Fruit fly (Drosophila melanogaster) whole organism, prepupa: ENCODE measurements around the gene CG31869.

ENCODE experiments used
- Blimp-1 ChIP-seq: fragments of 200-800 bp; sonication (Bioruptor generic); optimal IDR thresholded peaks from 3 replicates; lab custom pipeline; 2017; ENCODE audit warnings: missing biosample characterization, missing genetic modification characterization, mild to moderate bottlenecking, moderate library complexity, missing genetic modification reagents
- CG10631 ChIP-seq: fragments of 200-800 bp; sonication (Bioruptor generic); optimal IDR thresholded peaks from 2 replicates; lab custom pipeline; 2016; ENCODE audit warnings: missing biosample characterization, missing genetic modification characterization
- CG10669 ChIP-seq: fragments of 200-800 bp; sonication (Bioruptor generic); optimal IDR thresholded peaks from 3 replicates; lab custom pipeline; 2018; ENCODE audit warnings: missing biosample characterization, mild to moderate bottlenecking, missing genetic modification characterization, moderate library complexity
- CG11294 ChIP-seq: fragments of 200-800 bp; sonication (Bioruptor generic); IDR thresholded peaks from 2 replicates; pipeline ENCODE4 v1.3.6; 2022; ENCODE audit warnings: missing biosample characterization, missing genetic modification characterization
- CG11762 ChIP-seq: fragments of 200-800 bp; sonication (Bioruptor generic); optimal IDR thresholded peaks from 3 replicates; lab custom pipeline; 2016; ENCODE audit warnings: missing biosample characterization, missing genetic modification characterization; ENCODE audit not compliant: insufficient read depth
- CG11902 ChIP-seq: fragments of 200-800 bp; sonication (Bioruptor generic); optimal IDR thresholded peaks from 3 replicates; lab custom pipeline; 2016; ENCODE audit warnings: missing biosample characterization, missing genetic modification characterization
- CG15336 ChIP-seq: fragments of 200-800 bp; sonication (Bioruptor generic); IDR thresholded peaks from 2 replicates; pipeline ENCODE4 v1.3.6; 2022; ENCODE audit warnings: missing biosample characterization, missing genetic modification characterization
- CG1621 ChIP-seq: fragments of 200-800 bp; sonication (Bioruptor generic); optimal IDR thresholded peaks from 3 replicates; lab custom pipeline; 2018; ENCODE audit warnings: missing biosample characterization, mild to moderate bottlenecking, missing genetic modification characterization
- CG16779 ChIP-seq: fragments of 200-800 bp; sonication (Bioruptor generic); optimal IDR thresholded peaks from 3 replicates; lab custom pipeline; 2017; ENCODE audit warnings: missing biosample characterization, mild to moderate bottlenecking, missing genetic modification characterization
- CG3032 ChIP-seq: fragments of 200-800 bp; optimal IDR thresholded peaks from 2 replicates; lab custom pipeline; 2019; ENCODE audit warnings: missing biosample characterization, mild to moderate bottlenecking, missing genetic modification characterization, moderate library complexity
- CG31627 ChIP-seq: fragments of 200-800 bp; sonication (Bioruptor generic); optimal IDR thresholded peaks from 3 replicates; lab custom pipeline; 2016; ENCODE audit warnings: missing biosample characterization, missing genetic modification characterization
- CG32006 ChIP-seq: fragments of 200-800 bp; sonication (Bioruptor generic); optimal IDR thresholded peaks from 3 replicates; lab custom pipeline; 2017; ENCODE audit warnings: missing biosample characterization, mild to moderate bottlenecking, missing genetic modification characterization
- CG34406 ChIP-seq: fragments of 200-800 bp; sonication (Bioruptor generic); optimal IDR thresholded peaks from 3 replicates; lab custom pipeline; 2016; ENCODE audit warnings: missing biosample characterization, missing genetic modification characterization
- CG3919 ChIP-seq: fragments of 200-800 bp; sonication (Bioruptor generic); optimal IDR thresholded peaks from 3 replicates; lab custom pipeline; 2016; ENCODE audit warnings: missing biosample characterization, missing genetic modification characterization
- CG4318 ChIP-seq: fragments of 200-800 bp; sonication (Bioruptor generic); optimal IDR thresholded peaks from 3 replicates; lab custom pipeline; 2017; ENCODE audit warnings: missing biosample characterization, mild to moderate bottlenecking, missing genetic modification characterization
- CG6276 ChIP-seq: fragments of 200-800 bp; sonication (Bioruptor generic); optimal IDR thresholded peaks from 2 replicates; lab custom pipeline; 2017; ENCODE audit warnings: missing biosample characterization, mild to moderate bottlenecking, missing genetic modification characterization
- CG6792 ChIP-seq: fragments of 200-800 bp; sonication (Bioruptor generic); optimal IDR thresholded peaks from 3 replicates; lab custom pipeline; 2016; ENCODE audit warnings: missing biosample characterization, missing genetic modification characterization
- CG6854 ChIP-seq: fragments of 200-800 bp; sonication (Bioruptor generic); optimal IDR thresholded peaks from 2 replicates; lab custom pipeline; 2017; ENCODE audit warnings: missing biosample characterization, mild to moderate bottlenecking, missing genetic modification characterization
- CG7368 ChIP-seq: fragments of 200-800 bp; sonication (Bioruptor generic); optimal IDR thresholded peaks from 3 replicates; lab custom pipeline; 2016; ENCODE audit warnings: missing biosample characterization, missing genetic modification characterization
- CG9139 ChIP-seq: fragments of 200-800 bp; sonication (Bioruptor generic); optimal IDR thresholded peaks from 3 replicates; lab custom pipeline; 2017; ENCODE audit warnings: missing biosample characterization, mild to moderate bottlenecking, missing genetic modification characterization
- Eip78C ChIP-seq: fragments of 200-800 bp; sonication (Bioruptor generic); peaks from one replicate; lab custom pipeline; 2016; ENCODE audit warnings: missing biosample characterization, missing genetic modification characterization
- Gug ChIP-seq: fragments of 200-800 bp; sonication (Bioruptor generic); IDR thresholded peaks from 2 replicates; pipeline ENCODE4 v1.3.6; 2022; ENCODE audit warnings: missing biosample characterization, missing genetic modification characterization
- Hr38 ChIP-seq: sonication (Bioruptor generic); optimal IDR thresholded peaks from 2 replicates; lab custom pipeline; 2016; ENCODE audit warnings: missing biosample characterization, missing genetic modification characterization
- Lpt ChIP-seq: fragments of 200-800 bp; sonication (Bioruptor generic); optimal IDR thresholded peaks from 3 replicates; lab custom pipeline; 2016; ENCODE audit warnings: missing biosample characterization, missing genetic modification characterization
- Met ChIP-seq: fragments of 200-800 bp; sonication (Bioruptor generic); optimal IDR thresholded peaks from 3 replicates; lab custom pipeline; 2016; ENCODE audit warnings: missing biosample characterization, missing genetic modification characterization
- OdsH ChIP-seq: fragments of 200-800 bp; sonication (Bioruptor generic); optimal IDR thresholded peaks from 3 replicates; lab custom pipeline; 2016; ENCODE audit warnings: missing biosample characterization, missing genetic modification characterization
- Smox ChIP-seq: fragments of 200-800 bp; sonication (Bioruptor generic); optimal IDR thresholded peaks from 3 replicates; lab custom pipeline; 2016; ENCODE audit warnings: missing biosample characterization, missing genetic modification characterization
- Sox15 ChIP-seq: fragments of 200-800 bp; sonication (Bioruptor generic); optimal IDR thresholded peaks from 3 replicates; lab custom pipeline; 2016; ENCODE audit warnings: missing biosample characterization, missing genetic modification characterization
- acj6 ChIP-seq: fragments of 200-800 bp; sonication (Bioruptor generic); optimal IDR thresholded peaks from 3 replicates; lab custom pipeline; 2016; ENCODE audit warnings: missing biosample characterization, missing genetic modification characterization
- cyc ChIP-seq: fragments of 200-800 bp; sonication (Bioruptor generic); optimal IDR thresholded peaks from 3 replicates; lab custom pipeline; 2016; ENCODE audit warnings: missing biosample characterization, missing genetic modification characterization
- dac ChIP-seq: fragments of 200-800 bp; sonication (Bioruptor generic); optimal IDR thresholded peaks from 2 replicates; lab custom pipeline; 2017; ENCODE audit warnings: missing biosample characterization, mild to moderate bottlenecking, missing genetic modification characterization
- dsx ChIP-seq: fragments of 200-800 bp; optimal IDR thresholded peaks from 3 replicates; lab custom pipeline; 2019; ENCODE audit warnings: missing biosample characterization, mild to moderate bottlenecking, missing genetic modification characterization, moderate library complexity; ENCODE audit not compliant: poor library complexity, severe bottlenecking
- eg ChIP-seq: fragments of 200-800 bp; sonication (Bioruptor generic); IDR thresholded peaks from 3 replicates; pipeline ENCODE4 v1.3.6; 2022; ENCODE audit warnings: missing biosample characterization, missing genetic modification characterization
- esn ChIP-seq: fragments of 200-800 bp; sonication (Bioruptor generic); optimal IDR thresholded peaks from 2 replicates; lab custom pipeline; 2016; ENCODE audit warnings: missing biosample characterization, mild to moderate bottlenecking, missing genetic modification characterization, moderate library complexity
- fd59A ChIP-seq: fragments of 200-800 bp; sonication (Bioruptor generic); optimal IDR thresholded peaks from 2 replicates; lab custom pipeline; 2017; ENCODE audit warnings: missing biosample characterization, mild to moderate bottlenecking, missing genetic modification characterization, missing genetic modification reagents
- fd85E ChIP-seq: fragments of 200-800 bp; sonication (Bioruptor generic); optimal IDR thresholded peaks from 3 replicates; lab custom pipeline; 2016; ENCODE audit warnings: missing biosample characterization, missing genetic modification characterization
- fkh ChIP-seq: fragments of 200-800 bp; sonication (Bioruptor generic); optimal IDR thresholded peaks from 3 replicates; lab custom pipeline; 2017; ENCODE audit warnings: missing biosample characterization, mild to moderate bottlenecking, missing genetic modification characterization, moderate library complexity
- spab ChIP-seq: fragments of 200-800 bp; sonication (Bioruptor generic); optimal IDR thresholded peaks from 2 replicates; lab custom pipeline; 2017; ENCODE audit warnings: missing biosample characterization, mild to moderate bottlenecking, missing genetic modification characterization, missing genetic modification reagents
- ss ChIP-seq, 2 experiments: fragments of 200-800 bp; sonication (Bioruptor generic); optimal IDR thresholded peaks; 2 replicates in 1 of 2; 3 replicates in 1 of 2; lab custom pipeline; 2017 to 2018; ENCODE audit warnings: mild to moderate bottlenecking in 2 of 2, missing biosample characterization in 2 of 2, missing genetic modification characterization in 2 of 2, moderate library complexity in 1 of 2

CG31869 gene

DNA sequence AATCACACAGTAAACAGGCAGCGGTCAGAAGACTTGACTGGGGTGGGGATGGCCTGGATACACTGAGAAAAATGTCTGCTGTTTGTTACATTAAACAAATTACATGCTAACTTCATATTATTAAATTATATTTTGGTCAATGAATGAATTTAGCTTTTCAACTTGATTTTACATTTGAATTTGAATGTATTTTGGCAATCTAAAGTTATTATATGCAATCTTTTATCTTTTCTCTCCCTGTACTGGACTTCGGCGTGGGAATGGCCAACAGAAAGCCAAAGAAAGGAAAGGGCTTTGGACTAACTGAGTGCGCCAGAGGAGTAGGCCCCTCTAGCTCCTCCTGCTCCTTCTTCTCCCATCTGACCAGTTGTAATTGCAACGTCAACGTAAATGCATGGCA lies 9.6 kb downstream of the CG31869 start (continued):
- peak; percentile 74 for TF ChIP-seq cyc
- peak; percentile 9 for TF ChIP-seq Lpt (GFP tag; lab: Kevin White, UChicago)
- TF ChIP-seq CG11902 (GFP tag; lab: Kevin White, UChicago): peak; percentile 38
- peak; percentile 80 for TF ChIP-seq Smox (GFP tag; lab: Kevin White, UChicago)
- no peak for TF ChIP-seq dac (GFP tag; lab: Kevin White, UChicago)
- TF ChIP-seq CG11762: no peak
- peak; percentile 60 for TF ChIP-seq CG3919 (GFP tag; lab: Kevin White, UChicago)
- peak; percentile 21 for TF ChIP-seq dsx (GFP tag; lab: Kevin White, UChicago)
- TF ChIP-seq CG3032 (tag; lab: Kevin White, UChicago): peak; percentile 46
- TF ChIP-seq CG1621 (tag; lab: Kevin White, UChicago): peak; percentile 14
- no peak for TF ChIP-seq fkh (GFP tag; lab: Kevin White, UChicago)
- peak; percentile 46 for TF ChIP-seq OdsH (GFP tag; lab: Kevin White, UChicago)
- peak; percentile 47 for TF ChIP-seq acj6 (GFP tag; lab: Kevin White, UChicago)
- no peak for TF ChIP-seq CG4318 (GFP tag; lab: Kevin White, UChicago)
- TF ChIP-seq Hr38 (GFP tag; lab: Kevin White, UChicago): no peak
- TF ChIP-seq CG7368 (GFP tag; lab: Kevin White, UChicago): peak; percentile 49
- TF ChIP-seq Eip78C: peak; percentile 90
- TF ChIP-seq CG9139 (GFP tag; lab: Kevin White, UChicago): no peak

DNA sequence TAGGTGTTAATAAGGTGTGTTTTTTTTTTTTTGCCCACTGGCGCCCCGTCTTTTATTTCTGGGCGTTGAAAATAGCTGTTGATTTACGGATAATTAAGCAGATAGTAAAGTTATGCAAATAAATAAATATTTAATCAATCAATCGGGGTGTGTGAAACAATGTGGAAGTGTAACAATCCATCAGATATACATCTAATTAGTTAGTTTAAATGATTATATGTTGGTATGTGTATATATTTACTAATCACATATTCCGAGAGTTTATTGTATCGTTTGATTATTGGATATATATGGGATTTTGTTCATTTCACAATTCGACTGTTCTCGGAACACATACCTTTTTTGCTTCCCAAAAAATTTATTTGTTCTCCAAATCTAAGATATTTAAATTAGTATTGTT lies 11.0 kb downstream of the CG31869 start, which contains the start of gene CG31870:
TSS of gene CG31870 (plus strand) at position 301 of the 400 bp plus-strand sequence.
- TF ChIP-seq spab (GFP tag; lab: Kevin White, UChicago) (no peak), Eip78C (no peak), dsx (GFP tag; lab: Kevin White, UChicago) (no peak), ss (GFP tag; optimal IDR thresholded peaks at IDR 0.05; lab: Kevin White, UChicago) (no peak), CG31627 (GFP tag; lab: Kevin White, UChicago) (no peak), CG10669 (no peak), CG3032 (tag; lab: Kevin White, UChicago) (no peak), CG16779 (tag; lab: Kevin White, UChicago) (no peak), fkh (GFP tag; lab: Kevin White, UChicago) (no peak), Met (GFP tag; lab: Kevin White, UChicago) (no peak), CG6854 (GFP tag; lab: Kevin White, UChicago) (no peak), CG11294 (GFP tag; lab: Robert Waterston, UW) (no peak), CG6276 (GFP tag; lab: Kevin White, UChicago) (no peak), OdsH (GFP tag; lab: Kevin White, UChicago) (no peak)

DNA sequence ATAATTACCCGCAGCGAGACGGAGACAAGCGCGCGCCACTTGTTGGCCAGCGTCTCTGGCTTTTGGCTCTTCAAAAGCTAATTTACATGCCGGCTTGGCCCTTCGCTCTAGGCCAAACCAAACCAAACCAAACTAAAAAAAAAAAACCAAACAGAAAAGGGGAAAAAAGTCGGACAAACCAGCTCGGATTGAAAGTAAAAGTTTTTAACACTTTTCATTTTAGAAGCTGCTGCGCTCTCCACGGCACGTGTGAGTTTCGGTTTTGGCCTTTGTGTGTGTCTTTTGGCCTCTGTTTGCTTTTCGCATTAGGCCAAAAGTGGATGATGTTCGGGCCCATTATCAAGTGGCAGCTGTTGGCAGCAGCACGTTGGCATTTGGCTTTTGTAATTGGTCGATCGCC lies 19.7 kb downstream of the CG31869 start:
- TF ChIP-seq Blimp-1 (GFP tag; lab: Kevin White, UChicago) (peak; percentile 38), CG11762 (no peak)
- TF ChIP-seq, all 60 proteins: peak for 1

DNA sequence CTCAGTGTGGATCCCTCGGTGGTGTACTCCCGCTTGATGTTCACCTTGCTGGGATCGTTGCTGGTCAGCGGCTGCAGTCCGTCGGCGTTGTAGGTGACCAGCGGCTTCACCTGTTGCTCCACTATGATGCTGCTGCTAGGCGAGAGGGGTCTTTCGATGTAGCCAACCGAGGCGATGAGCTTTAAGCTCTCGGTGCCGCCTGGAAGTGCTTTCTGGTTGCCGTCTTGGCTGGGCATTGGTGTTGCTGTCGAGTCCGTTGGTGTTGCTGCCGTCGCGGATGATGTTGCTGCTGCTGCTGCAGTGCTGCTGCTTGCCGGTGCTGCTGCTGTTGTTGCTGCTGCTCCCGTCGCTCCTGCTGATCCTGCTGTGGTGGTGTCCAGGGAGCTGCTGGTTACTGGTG lies 26.9 kb downstream of the CG31869 start:
- 0 out of 3 replicates have a peak, but pooled peaks have one; percentile 12 for TF ChIP-seq eg (GFP tag; lab: Robert Waterston, UW)
- TF ChIP-seq CG3919 (GFP tag; lab: Kevin White, UChicago): peak; percentile 94
- TF ChIP-seq Eip78C: no peak

DNA sequence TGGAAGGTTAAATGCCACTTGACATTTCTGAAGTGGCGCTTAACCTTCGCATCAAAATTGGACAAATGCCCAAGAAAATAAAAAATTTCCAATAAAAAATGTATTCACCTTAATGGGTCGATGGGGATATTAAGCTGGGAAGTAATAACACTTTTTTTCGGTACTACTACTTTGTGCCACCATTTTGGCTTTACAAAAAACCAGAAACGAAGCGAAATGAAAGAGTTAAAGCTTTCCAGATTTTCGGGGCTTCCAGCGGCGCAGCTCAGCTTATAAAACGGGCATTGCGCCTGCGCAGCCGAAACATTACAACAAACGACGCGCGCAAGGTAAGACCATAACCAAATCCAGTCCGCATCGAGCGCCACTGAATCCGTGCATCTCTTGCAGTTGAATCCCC lies 30.3 kb downstream of the CG31869 start, which contains the start of gene CG17127:
TSS of gene CG17127 (plus strand) at position 301 of the 400 bp plus-strand sequence.
- TF ChIP-seq CG11762 (no peak), CG6792 (GFP tag; lab: Kevin White, UChicago) (no peak), CG6854 (GFP tag; lab: Kevin White, UChicago) (no peak), Lpt (GFP tag; lab: Kevin White, UChicago) (no peak), CG10669 (no peak), fd59A (GFP tag; lab: Kevin White, UChicago) (no peak), spab (GFP tag; lab: Kevin White, UChicago) (no peak), CG9139 (GFP tag; lab: Kevin White, UChicago) (no peak), CG32006 (GFP tag; lab: Kevin White, UChicago) (no peak), Sox15 (GFP tag; lab: Kevin White, UChicago) (no peak), Gug (no peak), dac (GFP tag; lab: Kevin White, UChicago) (no peak), CG3032 (tag; lab: Kevin White, UChicago) (no peak), CG10631 (GFP tag; lab: Kevin White, UChicago) (no peak), CG15336 (GFP tag; lab: Robert Waterston, UW) (no peak), CG34406 (GFP tag; lab: Kevin White, UChicago) (no peak), dsx (GFP tag; lab: Kevin White, UChicago) (no peak), fd85E (GFP tag; lab: Kevin White, UChicago) (no peak), esn (GFP tag; lab: Kevin White, UChicago) (no peak)
